Worm (Caenorhabditis elegans) whole organism, late embryonic: ENCODE results near the gene T25B9.12.
A peak's percentile ranks its signal among the peaks of the same experiment; 100 is the strongest.
"Not testable (repeated sequence)": the region's sequence is repeated elsewhere in the genome, so short reads cannot be mapped to it uniquely, and the experiment has no call there.

Experiments used
- C38D4.7 ChIP-seq: fragments of 200-800 bp; sonication (Bioruptor generic); optimal IDR thresholded peaks from 2 replicates; lab custom pipeline; 2018; ENCODE audit warnings: mild to moderate bottlenecking, missing genetic modification characterization, moderate library complexity, missing compliant biosample characterization
- F13H6.1 ChIP-seq: sonication (generic microtip); optimal IDR thresholded peaks from 2 replicates; lab custom pipeline; 2016; ENCODE audit warnings: missing genetic modification characterization, missing compliant biosample characterization
- K02D7.2 ChIP-seq: sonication (generic microtip); optimal IDR thresholded peaks from 2 replicates; lab custom pipeline; 2017; ENCODE audit warnings: mild to moderate bottlenecking, missing genetic modification characterization, missing compliant biosample characterization
- K09A11.1 ChIP-seq: sonication (generic microtip); optimal IDR thresholded peaks from 2 replicates; lab custom pipeline; 2017; ENCODE audit warnings: antibody characterized with exemption, mild to moderate bottlenecking, missing genetic modification characterization, missing compliant biosample characterization; ENCODE audit not compliant: insufficient read depth
- ahr-1 ChIP-seq: sonication (generic microtip); optimal IDR thresholded peaks from 2 replicates; lab custom pipeline; 2016; ENCODE audit warnings: missing genetic modification characterization, missing compliant biosample characterization
- ceh-22 ChIP-seq: sonication (generic microtip); optimal IDR thresholded peaks from 2 replicates; lab custom pipeline; 2017; ENCODE audit warnings: missing biosample characterization, missing genetic modification characterization
- ceh-24 ChIP-seq: sonication (generic microtip); optimal IDR thresholded peaks from 2 replicates; lab custom pipeline; 2016; ENCODE audit warnings: mild to moderate bottlenecking, missing genetic modification characterization, missing compliant biosample characterization
- ceh-48 ChIP-seq: sonication (generic microtip); optimal IDR thresholded peaks from 2 replicates; lab custom pipeline; 2016; ENCODE audit warnings: missing genetic modification characterization, inconsistent platforms, missing compliant biosample characterization
- ceh-6 ChIP-seq: fragments of 200-800 bp; sonication (Bioruptor generic); optimal IDR thresholded peaks from 2 replicates; lab custom pipeline; 2018; ENCODE audit warnings: mild to moderate bottlenecking, missing genetic modification characterization, missing compliant biosample characterization
- che-1 ChIP-seq: sonication (generic microtip); optimal IDR thresholded peaks from 2 replicates; lab custom pipeline; 2016; ENCODE audit warnings: mild to moderate bottlenecking, missing genetic modification characterization, missing compliant biosample characterization
- dve-1 ChIP-seq: sonication (generic microtip); optimal IDR thresholded peaks from 2 replicates; lab custom pipeline; 2017; ENCODE audit warnings: antibody characterized with exemption, mild to moderate bottlenecking, missing genetic modification characterization, missing compliant biosample characterization
- elt-2 ChIP-seq: sonication (generic microtip); optimal IDR thresholded peaks from 2 replicates; lab custom pipeline; 2016; ENCODE audit warnings: missing genetic modification reagents, missing genetic modification characterization, missing compliant biosample characterization
- fkh-10 ChIP-seq: fragments of 150-350 bp; optimal IDR thresholded peaks from 2 replicates; lab custom pipeline; 2014; ENCODE audit warnings: missing biosample characterization, missing genetic modification reagents, missing genetic modification characterization
- fkh-6 ChIP-seq: sonication (generic microtip); optimal IDR thresholded peaks from 2 replicates; lab custom pipeline; 2016; ENCODE audit warnings: missing genetic modification characterization, missing compliant biosample characterization
- gmeb-2 ChIP-seq: sonication (generic microtip); optimal IDR thresholded peaks from 2 replicates; lab custom pipeline; 2016; ENCODE audit warnings: missing genetic modification characterization, inconsistent platforms, missing compliant biosample characterization
- hlh-13 ChIP-seq: fragments of 200-800 bp; sonication (Bioruptor generic); optimal IDR thresholded peaks from 2 replicates; lab custom pipeline; 2018; ENCODE audit warnings: mild to moderate bottlenecking, missing genetic modification characterization, missing compliant biosample characterization
- hlh-15 ChIP-seq: sonication (generic microtip); optimal IDR thresholded peaks from 2 replicates; lab custom pipeline; 2016; ENCODE audit warnings: missing genetic modification characterization, missing compliant biosample characterization
- hlh-6 ChIP-seq: sonication (generic microtip); optimal IDR thresholded peaks from 2 replicates; lab custom pipeline; 2016; ENCODE audit warnings: missing genotype, missing genetic modification characterization, missing compliant biosample characterization
- nfya-1 ChIP-seq: sonication (generic microtip); optimal IDR thresholded peaks from 2 replicates; lab custom pipeline; 2017; ENCODE audit warnings: missing genetic modification characterization, mild to moderate bottlenecking, missing compliant biosample characterization, antibody characterized with exemption, moderate library complexity
- nhr-11 ChIP-seq: fragments of 150-350 bp; optimal IDR thresholded peaks from 2 replicates; lab custom pipeline; 2014; ENCODE audit warnings: missing biosample characterization, missing genetic modification characterization
- nhr-232 ChIP-seq: sonication (generic microtip); optimal IDR thresholded peaks from 2 replicates; lab custom pipeline; 2016; ENCODE audit warnings: missing genetic modification characterization, missing compliant biosample characterization
- npax-4 ChIP-seq: sonication (generic microtip); optimal IDR thresholded peaks from 2 replicates; lab custom pipeline; 2016; ENCODE audit warnings: missing genetic modification characterization, missing compliant biosample characterization
- pax-1 ChIP-seq: fragments of 150-350 bp; optimal IDR thresholded peaks from 2 replicates; lab custom pipeline; 2014; ENCODE audit warnings: missing biosample characterization, missing genetic modification characterization
- pha-2 ChIP-seq: sonication (generic microtip); optimal IDR thresholded peaks from 2 replicates; lab custom pipeline; 2017; ENCODE audit warnings: mild to moderate bottlenecking, missing genetic modification characterization, missing compliant biosample characterization
- ref-2 ChIP-seq: sonication (generic microtip); optimal IDR thresholded peaks from 2 replicates; lab custom pipeline; 2016; ENCODE audit warnings: missing genetic modification characterization, missing compliant biosample characterization
- tbx-2 ChIP-seq: sonication (generic microtip); optimal IDR thresholded peaks from 2 replicates; lab custom pipeline; 2016; ENCODE audit warnings: missing genetic modification characterization, missing compliant biosample characterization
- tbx-7 ChIP-seq: sonication (generic microtip); optimal IDR thresholded peaks from 2 replicates; lab custom pipeline; 2016; ENCODE audit warnings: missing genotype, missing genetic modification characterization, missing compliant biosample characterization
- unc-86 ChIP-seq: sonication (generic microtip); optimal IDR thresholded peaks from 2 replicates; lab custom pipeline; 2016; ENCODE audit warnings: missing genetic modification characterization, missing compliant biosample characterization
- zip-5 ChIP-seq: sonication (generic microtip); optimal IDR thresholded peaks from 2 replicates; lab custom pipeline; 2016; ENCODE audit warnings: missing genetic modification characterization, missing compliant biosample characterization

The T25B9.12 gene

DNA sequence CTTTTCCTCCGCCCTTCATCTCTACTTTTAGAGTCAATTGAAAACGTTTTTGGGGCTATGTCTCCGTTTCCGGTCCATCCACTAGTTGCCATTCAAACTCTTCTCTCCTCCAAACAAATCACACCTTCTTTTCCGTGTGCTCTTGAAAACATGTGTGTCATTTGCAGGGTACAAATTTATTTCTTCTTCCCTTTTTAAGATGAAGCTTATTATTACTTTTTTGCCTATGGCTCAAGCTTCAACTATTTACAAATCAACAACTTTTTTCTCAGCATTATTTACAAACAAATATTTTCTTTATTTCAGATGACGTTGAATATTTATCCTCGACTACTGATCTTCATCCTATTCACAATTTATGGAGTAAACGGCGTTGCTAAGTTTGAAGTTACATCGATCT is 20.7 kb upstream of the T25B9.12 start, which contains the start of gene T25B9.3:
T25B9.3 (plus strand) TSS at position 301 of the 400 bp plus-strand sequence.
- TF ChIP-seq fkh-6 (tag; lab: Kevin White, UChicago) = no peak
- no peak for TF ChIP-seq zip-5
- TF ChIP-seq tbx-7 (tag; lab: Kevin White, UChicago) = no peak
- TF ChIP-seq K09A11.1 (tag; lab: Kevin White, UChicago) = no peak
- no peak for TF ChIP-seq ceh-22 (tag; lab: Kevin White, UChicago)
- TF ChIP-seq gmeb-2 (tag; lab: Kevin White, UChicago) = no peak
- no peak for TF ChIP-seq unc-86
- no peak for TF ChIP-seq ref-2 (tag; lab: Kevin White, UChicago)
- no peak for TF ChIP-seq ahr-1 (tag; lab: Kevin White, UChicago)
- TF ChIP-seq ceh-6 (GFP tag; lab: Kevin White, UChicago) = no peak
- no peak for TF ChIP-seq nfya-1 (tag; lab: Kevin White, UChicago)
- TF ChIP-seq che-1 (tag; lab: Kevin White, UChicago) = no peak
- TF ChIP-seq nhr-232 (tag; lab: Kevin White, UChicago) = no peak
- TF ChIP-seq npax-4 (tag; lab: Kevin White, UChicago) = no peak
- no peak for TF ChIP-seq hlh-15 (tag; lab: Kevin White, UChicago)

ce11 chrIV:10745332-10745731 is 19.8 kb upstream of the T25B9.12 start:
- TF ChIP-seq tbx-2 (tag; lab: Kevin White, UChicago) (no peak), K02D7.2 (tag; lab: Kevin White, UChicago) (no peak), C38D4.7 (no peak), pax-1 (tag; lab: Kevin White, UChicago) (no peak), ceh-24 (tag; lab: Kevin White, UChicago) (no peak), hlh-6 (tag; lab: Kevin White, UChicago) (no peak)

DNA sequence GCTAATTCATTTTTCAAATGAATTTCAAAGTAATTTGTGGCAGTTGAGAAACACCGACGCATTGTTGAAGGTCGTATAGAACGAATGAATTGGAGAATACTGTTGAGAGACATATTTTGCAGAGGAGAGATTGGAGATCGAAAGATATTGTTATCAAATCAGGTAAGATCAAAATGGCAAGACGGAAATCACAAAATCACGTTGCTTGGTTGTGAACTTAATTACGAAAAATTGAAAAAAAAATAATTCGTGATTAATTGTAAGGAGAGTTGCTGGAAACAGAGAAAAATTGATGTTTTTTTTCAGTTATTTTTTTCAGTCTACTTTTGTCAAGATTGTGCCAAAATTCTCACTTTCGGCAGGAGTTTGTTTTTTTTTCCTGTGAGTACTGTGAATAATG is 15.1 kb upstream of the T25B9.12 start, which contains the start of gene T25B9.1:
T25B9.1 (minus strand) TSS at position 101 of the 400 bp plus-strand sequence.
- TF ChIP-seq hlh-15 (tag; lab: Kevin White, UChicago) (no peak), F13H6.1 (tag; lab: Kevin White, UChicago) (no peak), elt-2 (tag; lab: Kevin White, UChicago) (no peak), fkh-10 (no peak)

DNA sequence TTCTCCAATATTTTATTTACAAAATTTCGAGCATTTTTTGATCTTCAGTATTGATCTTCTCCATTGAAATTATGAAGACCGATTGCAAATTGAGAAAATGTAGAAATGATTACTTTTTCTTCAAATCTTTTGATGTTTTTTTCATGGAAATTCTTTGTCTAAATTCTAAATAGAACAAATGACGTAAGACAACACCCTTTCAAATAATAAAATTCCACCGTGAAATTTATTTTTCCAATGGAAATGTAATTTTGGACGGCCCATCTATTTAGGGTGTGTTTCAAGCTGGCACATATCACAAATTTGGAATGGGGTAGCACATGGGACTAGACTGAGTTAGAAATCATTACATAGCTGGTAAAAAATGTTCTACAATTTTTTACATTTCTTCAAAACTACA is 13.4 kb upstream of the T25B9.12 start, which contains the start of gene T25B9.2:
T25B9.2 (minus strand) TSS at position 101 of the 400 bp plus-strand sequence.
- TF ChIP-seq tbx-2, nhr-11, K02D7.2 (tag; lab: Kevin White, UChicago): not testable (repeated sequence)

- no peak for TF ChIP-seq pha-2
Observed at ce11 chrIV:10754685-10755084, 10.5 kb upstream of the T25B9.12 start, which contains the start of gene T25B9.5. Gene T25B9.5 (minus strand): TSS chrIV:10754785.

DNA sequence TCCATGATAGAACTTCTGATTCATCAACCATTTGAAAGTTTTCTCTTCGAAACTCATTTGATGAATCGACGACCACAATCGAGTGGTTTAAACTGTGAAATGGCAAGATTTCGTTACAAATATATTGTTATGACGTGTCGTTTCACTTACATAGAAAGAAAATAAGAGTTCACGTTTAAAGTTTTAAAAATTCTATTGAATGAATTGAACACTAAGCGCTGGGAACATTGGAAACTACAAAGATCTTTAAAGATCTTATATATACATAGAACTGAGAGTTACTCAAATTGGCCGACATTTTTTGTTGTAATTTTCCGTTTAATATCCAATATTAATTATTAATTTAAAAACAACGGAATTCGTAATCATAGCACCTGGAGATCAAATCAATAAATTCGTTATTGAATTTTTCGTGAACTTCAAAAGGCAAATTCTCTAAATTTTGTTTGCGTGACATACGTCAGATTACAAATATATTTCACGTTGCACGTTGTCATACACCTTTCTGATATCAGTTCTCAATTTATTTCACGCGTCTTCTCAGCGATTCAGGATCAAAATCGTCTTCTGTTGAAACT is 7.4 kb upstream of the T25B9.12 start, which contains the start of the genes T25B9.4 and T25B9.6:
T25B9.4 (minus strand) TSS at position 101 of the 578 bp plus-strand sequence.
T25B9.6 (plus strand) TSS at position 528 of the 578 bp plus-strand sequence.
- no peak for TF ChIP-seq zip-5
- no peak for TF ChIP-seq ceh-48 (tag; lab: Kevin White, UChicago)
- TF ChIP-seq ceh-6 (GFP tag; lab: Kevin White, UChicago) = no peak
- TF ChIP-seq nhr-11 (tag; lab: Kevin White, UChicago) = no peak
- TF ChIP-seq, all 69 proteins: peak for 0

- no peak for TF ChIP-seq hlh-13 (GFP tag; lab: Kevin White, UChicago)
- TF ChIP-seq gmeb-2 (tag; lab: Kevin White, UChicago) = no peak
- peak; percentile 83 for TF ChIP-seq elt-2 (tag; lab: Kevin White, UChicago)
- no peak for TF ChIP-seq dve-1 (tag; lab: Kevin White, UChicago)
- TF ChIP-seq, all 69 proteins: peak for 1
Observed at ce11 chrIV:10761344-10761743, 3.8 kb upstream of the T25B9.12 start, which contains the start of gene ugt-54. Gene ugt-54 (plus strand): TSS chrIV:10761698.
